Worm (Caenorhabditis elegans) whole organism, L2 larva: ENCODE measurements around the gene ampd-1.

Experiments
- ZK546.5 ChIP-seq: sonication (generic microtip); optimal IDR thresholded peaks from 2 replicates; lab custom pipeline; 2017; ENCODE audit warnings: missing biosample characterization, missing genetic modification characterization
- elt-3 ChIP-seq: sonication (generic microtip); optimal IDR thresholded peaks from 2 replicates; lab custom pipeline; 2017; ENCODE audit warnings: missing biosample characterization, missing genetic modification characterization
- lin-39 ChIP-seq: fragments of 150-350 bp; optimal IDR thresholded peaks from 2 replicates; lab custom pipeline; 2014; ENCODE audit warnings: missing biosample characterization, missing genetic modification reagents, missing genetic modification characterization
- nhr-77 ChIP-seq: fragments of 150-350 bp; optimal IDR thresholded peaks from 2 replicates; lab custom pipeline; 2014; ENCODE audit warnings: missing biosample characterization, missing genetic modification characterization
- zag-1 ChIP-seq: fragments of 150-350 bp; optimal IDR thresholded peaks from 2 replicates; lab custom pipeline; 2014; ENCODE audit warnings: missing biosample characterization, missing genetic modification characterization

DNA sequence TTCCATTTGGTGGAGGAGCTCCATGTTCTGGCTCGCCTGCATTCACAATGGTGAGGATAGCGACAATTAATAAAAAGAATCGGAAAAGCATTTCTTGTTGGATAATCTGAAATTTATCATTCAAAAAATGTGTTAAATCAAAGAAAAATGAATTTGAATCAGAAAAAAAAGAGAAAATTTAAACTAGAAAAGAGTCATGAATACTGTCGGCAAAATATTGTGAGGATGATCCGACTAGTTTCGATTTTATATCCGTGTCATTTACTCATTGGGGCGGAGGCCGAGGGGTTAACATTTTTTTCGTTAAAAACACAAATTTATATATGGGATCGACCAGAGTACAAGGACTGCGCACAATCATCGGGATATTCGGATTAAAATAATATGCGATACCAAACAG is 25.2 kb upstream of the ampd-1 start, which contains the start of gene C27D6.12:
- TF ChIP-seq zag-1 = no peak
- TF ChIP-seq elt-3 = no peak
- no peak for TF ChIP-seq lin-39
- no peak for TF ChIP-seq ZK546.5 (tag; lab: Kevin White, UChicago)
- TF ChIP-seq nhr-77 (tag; lab: Kevin White, UChicago) = no peak
